Worm (Caenorhabditis elegans) whole organism, L4 larva: ENCODE data around the gene F33E11.2.

Source experiments
- dpl-1 ChIP-seq: fragments of 150-350 bp; optimal IDR thresholded peaks from 2 replicates; lab custom pipeline; 2014; ENCODE audit warnings: missing biosample characterization, missing genetic modification reagents, missing genetic modification characterization
- duxl-1 ChIP-seq: sonication (generic microtip); optimal IDR thresholded peaks from 2 replicates; lab custom pipeline; 2016; ENCODE audit warnings: mild to moderate bottlenecking, missing genetic modification characterization, moderate library complexity, missing compliant biosample characterization; ENCODE audit not compliant: poor library complexity
- zip-2 ChIP-seq: fragments of 150-350 bp; optimal IDR thresholded peaks from 2 replicates; lab custom pipeline; 2014; ENCODE audit warnings: missing biosample characterization, missing genetic modification characterization

ce11 chrV:342346-342745 lies 44.6 kb downstream of the F33E11.2 start:
- TF ChIP-seq dpl-1 (GFP tag; lab: Kevin White, UChicago) (no peak), duxl-1 (no peak), zip-2 (no peak)
